Worm (Caenorhabditis elegans): ENCODE measurements around the gene sdz-15.

- TF ChIP-seq ceh-34 (tag; optimal IDR thresholded peaks at IDR 0.05) (no peak), fkh-10 (GFP tag; optimal IDR thresholded peaks at IDR 0.05) (no peak), npax-4 (tag; optimal IDR thresholded peaks at IDR 0.05) (no peak), elt-4 (tag; optimal IDR thresholded peaks at IDR 0.05) (no peak), unc-86 (tag; optimal IDR thresholded peaks at IDR 0.05) (no peak), T23F11.4 (GFP tag; optimal IDR thresholded peaks at IDR 0.05) (no peak), rnt-1 (tag; optimal IDR thresholded peaks at IDR 0.05) (no peak)
These were observed 33.4 kb upstream of the sdz-15 start, which contains the start of gene nduf-2.2 for ce11 chrIII:6464913-6465312.

Measured in whole organism, late embryonic.